Worm (Caenorhabditis elegans): ENCODE measurements around the gene lmp-1.

The lmp-1 gene

ce11 chrX:6371192-6372116 lies 6.0 kb downstream of the lmp-1 start (continued):
- TF ChIP-seq dve-1 (tag; optimal IDR thresholded peaks at IDR 0.05; ENCODE audit: insufficient read depth) (peak; percentile 54), nhr-10 (tag; optimal IDR thresholded peaks at IDR 0.05) (no peak), pqm-1 (tag; optimal IDR thresholded peaks at IDR 0.05) (no peak), fkh-10 (GFP tag; optimal IDR thresholded peaks at IDR 0.05) (no peak), ceh-62 (tag; optimal IDR thresholded peaks at IDR 0.05) (no peak), ztf-7 (tag; optimal IDR thresholded peaks at IDR 0.05) (peak; percentile 15), lsy-2 (tag; optimal IDR thresholded peaks at IDR 0.05) (no peak), aly-2 (tag; optimal IDR thresholded peaks at IDR 0.05) (no peak), lin-1 (GFP tag; IDR thresholded peaks at IDR 0.05) (no peak; the same call in 1 of the 2 replicates), madf-9 (GFP tag; conservative IDR thresholded peaks at IDR 0.05) (peak; percentile 73), spr-1 (tag; optimal IDR thresholded peaks at IDR 0.05) (peak; percentile 41), tag-97 (GFP tag; IDR thresholded peaks at IDR 0.05) (no peak), mdt-29 (GFP tag; IDR thresholded peaks at IDR 0.05) (peak; percentile 48; the same call in 1 of the 2 replicates), egl-43 (GFP tag; IDR thresholded peaks at IDR 0.05) (no peak; the same call in none of the 2 replicates), nhr-48 (tag; optimal IDR thresholded peaks at IDR 0.05) (peak; percentile 61), nhr-6 (tag; optimal IDR thresholded peaks at IDR 0.05) (no peak), nhr-41 (GFP tag; IDR thresholded peaks at IDR 0.05) (peak; percentile 56; the same call in 1 of the 2 replicates), ceh-28 (tag; optimal IDR thresholded peaks at IDR 0.05) (no peak), mdl-1 (tag; optimal IDR thresholded peaks at IDR 0.05) (no peak), lir-3 (tag; optimal IDR thresholded peaks at IDR 0.05) (peak; percentile 60), F10B5.3 (tag; optimal IDR thresholded peaks at IDR 0.05) (no peak), ZK546.5 (tag; optimal IDR thresholded peaks at IDR 0.05) (no peak), dmd-9 (GFP tag; IDR thresholded peaks at IDR 0.05) (peak; percentile 67; the same call in 1 of the 2 replicates), lim-7 (GFP tag; IDR thresholded peaks at IDR 0.05) (no peak; the same call in 1 of the 2 replicates)

ce11 chrX:6369717-6370116 lies 7.8 kb downstream of the lmp-1 start, which contains the start of gene C03B1.2:
C03B1.2 (plus strand) TSS chrX:6370017.
- TF ChIP-seq pha-4 (GFP tag; IDR thresholded peaks at IDR 0.05) (no peak), pha-4 (tag; optimal IDR thresholded peaks at IDR 0.05) (no peak), F10B5.3 (tag; optimal IDR thresholded peaks at IDR 0.05) (no peak), unc-62 (GFP tag; optimal IDR thresholded peaks at IDR 0.05 in 1 of 2) (no peak), unc-62 (tag; optimal IDR thresholded peaks at IDR 0.05) (no peak)

DNA sequence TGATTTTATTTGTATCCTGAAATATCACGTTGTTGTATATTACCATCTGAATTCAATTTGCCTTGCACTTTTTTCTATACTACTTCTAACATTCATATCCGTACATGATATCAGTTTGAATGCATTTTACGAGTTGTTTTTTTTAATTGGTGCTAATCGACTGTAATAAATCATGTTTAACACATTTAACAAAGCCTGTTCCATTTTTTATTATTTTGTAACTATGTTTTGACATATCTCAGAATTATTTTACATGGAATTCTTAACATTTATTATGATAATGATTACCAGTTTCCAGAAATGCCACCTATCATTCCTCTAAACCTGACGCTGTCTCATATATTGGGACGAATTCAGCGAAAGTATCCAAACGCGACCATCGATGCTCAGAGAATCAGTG lies 11.8 kb downstream of the lmp-1 start, which contains the start of gene C03B1.3:
TSS of gene C03B1.3 (plus strand) at position 301 of the 400 bp plus-strand sequence.
- no peak for TF ChIP-seq Y5F2A.4 (GFP tag; optimal IDR thresholded peaks at IDR 0.05)
- TF ChIP-seq dmd-8 (GFP tag; IDR thresholded peaks at IDR 0.05) = no peak
- no peak for TF ChIP-seq nhr-41 (GFP tag; IDR thresholded peaks at IDR 0.05)
- TF ChIP-seq spr-1 (tag; optimal IDR thresholded peaks at IDR 0.05) = no peak
- no peak for TF ChIP-seq aha-1 (tag)
- TF ChIP-seq unc-39 (tag; optimal IDR thresholded peaks at IDR 0.05) = no peak
- no peak for TF ChIP-seq mep-1 (tag; optimal IDR thresholded peaks at IDR 0.05)
- TF ChIP-seq egl-43 (GFP tag; IDR thresholded peaks at IDR 0.05) = no peak
- no peak for TF ChIP-seq nhr-102 (tag; optimal IDR thresholded peaks at IDR 0.05)
- no peak for TF ChIP-seq lin-38 (GFP tag; IDR thresholded peaks at IDR 0.05)
- TF ChIP-seq ctbp-1 (GFP tag; IDR thresholded peaks at IDR 0.05) = no peak
- no peak for TF ChIP-seq arid-1 (GFP tag; conservative IDR thresholded peaks at IDR 0.05)
- no peak for TF ChIP-seq lim-7 (GFP tag; IDR thresholded peaks at IDR 0.05)
- TF ChIP-seq fkh-10 (GFP tag; optimal IDR thresholded peaks at IDR 0.05) = no peak
- no peak for TF ChIP-seq spr-3 (GFP tag; optimal IDR thresholded peaks at IDR 0.05)
- no peak for TF ChIP-seq mxl-2 (GFP tag; conservative IDR thresholded peaks at IDR 0.05)
- TF ChIP-seq rbr-2 (tag; optimal IDR thresholded peaks at IDR 0.05) = no peak
- TF ChIP-seq ztf-7 (tag; optimal IDR thresholded peaks at IDR 0.05) = no peak
